Fruit fly (Drosophila melanogaster): ENCODE results near the gene CG17270.

The CG17270 gene

DNA sequence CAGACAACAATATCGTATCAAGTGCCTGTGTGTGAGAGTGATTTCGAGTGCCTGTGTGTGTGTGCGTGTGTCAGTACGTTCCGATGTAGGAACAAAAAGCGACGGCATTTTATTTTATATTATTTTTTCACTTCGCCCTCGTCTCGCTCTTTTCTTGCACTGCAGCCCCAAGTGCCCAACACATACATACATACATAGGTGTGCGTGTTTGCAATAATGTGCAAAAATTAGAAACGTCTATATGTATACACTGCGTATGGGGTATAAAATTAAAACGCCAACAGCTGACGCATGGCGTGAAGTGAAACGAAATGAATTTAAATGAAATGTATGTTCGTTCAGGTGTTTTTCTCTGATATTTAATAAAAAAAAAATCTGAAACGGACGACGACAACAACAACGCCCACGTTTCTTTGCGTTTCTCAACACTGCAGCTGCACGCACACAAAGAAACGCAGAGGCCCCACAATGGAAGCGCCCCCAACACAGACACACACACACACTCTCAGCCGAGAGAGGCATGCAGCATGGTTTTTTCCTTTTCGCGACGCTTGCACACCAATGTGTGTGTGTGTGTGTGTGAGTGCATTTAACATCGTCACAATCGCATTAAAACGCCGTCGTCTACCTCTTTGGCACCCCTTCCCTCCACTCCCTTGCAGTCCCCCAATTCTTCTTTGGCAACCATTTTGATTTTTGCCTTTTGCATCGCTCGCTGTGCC, 34.9 kb downstream of the CG17270 start:
- TF ChIP-seq CG9705 (GFP tag; optimal IDR thresholded peaks at IDR 0.05) (no peak), GATAd (GFP tag; optimal IDR thresholded peaks at IDR 0.05) (peak; percentile 27), Hnf4 (GFP tag; optimal IDR thresholded peaks at IDR 0.05) (peak; percentile 56), tai (GFP tag; optimal IDR thresholded peaks at IDR 0.05) (peak; percentile 20), h (GFP tag; optimal IDR thresholded peaks at IDR 0.05) (peak; percentile 67), Jra (GFP tag; optimal IDR thresholded peaks at IDR 0.05) (peak; percentile 44), psq (GFP tag; optimal IDR thresholded peaks at IDR 0.05) (peak; percentile 93), woc (GFP tag; optimal IDR thresholded peaks at IDR 0.05) (peak; percentile 8), brk (GFP tag; optimal IDR thresholded peaks at IDR 0.05) (no peak), foxo (GFP tag; optimal IDR thresholded peaks at IDR 0.05) (peak; percentile 5 to 73), rgr (GFP tag; optimal IDR thresholded peaks at IDR 0.05) (peak; percentile 65), Mio (GFP tag; optimal IDR thresholded peaks at IDR 0.05) (no peak), Abd-B (GFP tag; optimal IDR thresholded peaks at IDR 0.05) (peak; percentile 72), br (GFP tag; optimal IDR thresholded peaks at IDR 0.05) (peak; percentile 52), pan (optimal IDR thresholded peaks at IDR 0.05) (no peak), Dfd (GFP tag; optimal IDR thresholded peaks at IDR 0.05) (no peak), OdsH (GFP tag; optimal IDR thresholded peaks at IDR 0.05) (peak; percentile 53), jim (GFP tag; optimal IDR thresholded peaks at IDR 0.05) (peak; percentile 43), Dif (GFP tag; optimal IDR thresholded peaks at IDR 0.05; ENCODE audit: partially characterized antibody) (peak; percentile 68), CrebA (GFP tag; optimal IDR thresholded peaks at IDR 0.05; ENCODE audit: borderline replicate concordance) (peak; percentile 77), Sp1 (GFP tag; optimal IDR thresholded peaks at IDR 0.05) (peak; percentile 52), Rel (GFP tag; optimal IDR thresholded peaks at IDR 0.05) (peak; percentile 24), Rel (tag; optimal IDR thresholded peaks at IDR 0.05) (peak; percentile 72), dsf (GFP tag; optimal IDR thresholded peaks at IDR 0.05; ENCODE audit: borderline replicate concordance) (no peak), CG32264 (GFP tag; optimal IDR thresholded peaks at IDR 0.05) (peak; percentile 27), fru (GFP tag; optimal IDR thresholded peaks at IDR 0.05) (peak; percentile 65), Hr83 (GFP tag; optimal IDR thresholded peaks at IDR 0.05; ENCODE audit: poor library complexity, severe bottlenecking) (peak; percentile 81), usp (GFP tag; optimal IDR thresholded peaks at IDR 0.05) (no peak), sv (GFP tag; optimal IDR thresholded peaks at IDR 0.05) (no peak), Vsx2 (GFP tag; optimal IDR thresholded peaks at IDR 0.05; ENCODE audit: partially characterized antibody) (peak; percentile 15), dl (GFP tag; optimal IDR thresholded peaks at IDR 0.05; ENCODE audit: insufficient read depth in 1 of 2, partially characterized antibody in 2 of 2) (peak in 1 of 2 experiments; percentile 35), ey (GFP tag; optimal IDR thresholded peaks at IDR 0.05) (peak; percentile 32), Hr78 (GFP tag; optimal IDR thresholded peaks at IDR 0.05) (peak; percentile 65), HLH106 (tag; optimal IDR thresholded peaks at IDR 0.05) (no peak), sage (GFP tag; optimal IDR thresholded peaks at IDR 0.05) (peak; percentile 43), N (GFP tag; optimal IDR thresholded peaks at IDR 0.05) (peak; percentile 86)

DNA sequence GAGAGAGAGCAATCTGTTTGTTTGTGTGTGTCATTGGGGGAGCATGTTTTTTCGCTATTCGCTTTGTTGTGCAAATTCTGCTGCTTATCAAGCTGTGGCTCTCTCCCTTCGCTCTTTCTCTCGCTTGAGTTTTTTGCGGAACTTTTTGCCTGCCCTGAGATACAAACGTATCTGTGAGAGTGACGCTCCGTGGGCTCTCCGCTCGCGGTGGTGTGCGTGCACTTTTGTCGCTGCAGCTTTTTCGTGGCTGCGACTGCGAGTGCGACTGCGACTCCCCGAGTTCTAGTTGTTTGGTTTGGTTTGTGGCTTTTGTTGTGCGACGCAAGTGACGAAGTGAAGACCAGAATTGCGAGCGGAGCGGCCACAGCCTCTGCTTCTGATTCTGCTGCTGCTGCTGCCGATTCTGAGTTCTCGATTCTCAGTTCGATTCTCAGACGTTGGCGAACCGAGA, 36.0 kb downstream of the CG17270 start:
- TF ChIP-seq dl (GFP tag; optimal IDR thresholded peaks at IDR 0.05; ENCODE audit: insufficient read depth in 1 of 2, partially characterized antibody in 2 of 2) (peak; percentile 84 to 88), tai (GFP tag; optimal IDR thresholded peaks at IDR 0.05) (no peak), CG9705 (GFP tag; optimal IDR thresholded peaks at IDR 0.05) (no peak), N (GFP tag; optimal IDR thresholded peaks at IDR 0.05) (peak; percentile 25), psq (GFP tag; optimal IDR thresholded peaks at IDR 0.05) (peak; percentile 79), br (GFP tag; optimal IDR thresholded peaks at IDR 0.05) (peak; percentile 43), fru (GFP tag; optimal IDR thresholded peaks at IDR 0.05) (no peak), brk (GFP tag; optimal IDR thresholded peaks at IDR 0.05) (peak; percentile 76), h (GFP tag; optimal IDR thresholded peaks at IDR 0.05) (peak; percentile 51), pan (optimal IDR thresholded peaks at IDR 0.05) (no peak), HLH106 (tag; optimal IDR thresholded peaks at IDR 0.05) (peak; percentile 3), usp (GFP tag; optimal IDR thresholded peaks at IDR 0.05) (no peak), sv (GFP tag; optimal IDR thresholded peaks at IDR 0.05) (no peak), ey (GFP tag; optimal IDR thresholded peaks at IDR 0.05) (no peak), Hr83 (GFP tag; optimal IDR thresholded peaks at IDR 0.05; ENCODE audit: poor library complexity, severe bottlenecking) (peak; percentile 1), Dif (GFP tag; optimal IDR thresholded peaks at IDR 0.05; ENCODE audit: partially characterized antibody) (peak; percentile 95), sage (GFP tag; optimal IDR thresholded peaks at IDR 0.05) (peak; percentile 84), Mio (GFP tag; optimal IDR thresholded peaks at IDR 0.05) (no peak), dmrt93B (GFP tag; optimal IDR thresholded peaks at IDR 0.05) (no peak), Abd-B (GFP tag; optimal IDR thresholded peaks at IDR 0.05) (no peak), Myc (optimal IDR thresholded peaks at IDR 0.05) (no peak), Sp1 (GFP tag; optimal IDR thresholded peaks at IDR 0.05) (peak; percentile 36), Hr78 (GFP tag; optimal IDR thresholded peaks at IDR 0.05) (no peak), Dfd (GFP tag; optimal IDR thresholded peaks at IDR 0.05) (no peak), rgr (GFP tag; optimal IDR thresholded peaks at IDR 0.05) (peak; percentile 19), jim (GFP tag; optimal IDR thresholded peaks at IDR 0.05) (no peak), woc (GFP tag; optimal IDR thresholded peaks at IDR 0.05) (no peak), Vsx2 (GFP tag; optimal IDR thresholded peaks at IDR 0.05; ENCODE audit: partially characterized antibody) (peak; percentile 85), GATAd (GFP tag; optimal IDR thresholded peaks at IDR 0.05) (no peak), CrebA (GFP tag; optimal IDR thresholded peaks at IDR 0.05; ENCODE audit: borderline replicate concordance) (peak; percentile 92), Jra (GFP tag; optimal IDR thresholded peaks at IDR 0.05) (peak; percentile 47), Rel (GFP tag; optimal IDR thresholded peaks at IDR 0.05) (peak; percentile 94), Rel (tag; optimal IDR thresholded peaks at IDR 0.05) (peak; percentile 65), CG32264 (GFP tag; optimal IDR thresholded peaks at IDR 0.05) (peak; percentile 61), dsf (GFP tag; optimal IDR thresholded peaks at IDR 0.05; ENCODE audit: borderline replicate concordance) (no peak), foxo (GFP tag; optimal IDR thresholded peaks at IDR 0.05) (peak in 1 of 2 experiments; percentile 89), Hnf4 (GFP tag; optimal IDR thresholded peaks at IDR 0.05) (no peak), lola (GFP tag; optimal IDR thresholded peaks at IDR 0.05) (no peak)

Measured in whole organism, wandering third instar larva.